Worm (Caenorhabditis elegans) whole organism, late embryonic: ENCODE results near the gene ugt-9.

Source experiments
- C38D4.7 ChIP-seq: fragments of 200-800 bp; sonication (Bioruptor generic); optimal IDR thresholded peaks from 2 replicates; lab custom pipeline; 2018; ENCODE audit warnings: mild to moderate bottlenecking, missing genetic modification characterization, moderate library complexity, missing compliant biosample characterization
- K02D7.2 ChIP-seq: sonication (generic microtip); optimal IDR thresholded peaks from 2 replicates; lab custom pipeline; 2017; ENCODE audit warnings: mild to moderate bottlenecking, missing genetic modification characterization, missing compliant biosample characterization
- K09A11.1 ChIP-seq: sonication (generic microtip); optimal IDR thresholded peaks from 2 replicates; lab custom pipeline; 2017; ENCODE audit warnings: antibody characterized with exemption, mild to moderate bottlenecking, missing genetic modification characterization, missing compliant biosample characterization; ENCODE audit not compliant: insufficient read depth
- Y22D7AL.16 ChIP-seq: sonication (generic microtip); optimal IDR thresholded peaks from 2 replicates; lab custom pipeline; 2016; ENCODE audit warnings: missing genetic modification characterization, missing compliant biosample characterization
- ama-1 ChIP-seq: fragments of 150-350 bp; optimal IDR thresholded peaks from 2 replicates; lab custom pipeline; 2014
- ceh-31 ChIP-seq: sonication (generic microtip); optimal IDR thresholded peaks from 2 replicates; lab custom pipeline; 2016; ENCODE audit warnings: missing genetic modification characterization, missing compliant biosample characterization
- ceh-45 ChIP-seq: fragments of 200-800 bp; sonication (Bioruptor generic); IDR thresholded peaks from 2 replicates; pipeline ENCODE4 v1.3.6; 2022; ENCODE audit warnings: missing genetic modification reagents, missing genetic modification characterization, missing compliant biosample characterization
- ets-4 ChIP-seq: sonication (generic microtip); optimal IDR thresholded peaks from 2 replicates; lab custom pipeline; 2016; ENCODE audit warnings: missing genetic modification characterization, missing compliant biosample characterization
- eyg-1 ChIP-seq: sonication (generic microtip); optimal IDR thresholded peaks from 2 replicates; lab custom pipeline; 2016; ENCODE audit warnings: missing genotype, missing genetic modification characterization, missing compliant biosample characterization
- gmeb-2 ChIP-seq: sonication (generic microtip); optimal IDR thresholded peaks from 2 replicates; lab custom pipeline; 2016; ENCODE audit warnings: missing genetic modification characterization, inconsistent platforms, missing compliant biosample characterization
- hlh-15 ChIP-seq: sonication (generic microtip); optimal IDR thresholded peaks from 2 replicates; lab custom pipeline; 2016; ENCODE audit warnings: missing genetic modification characterization, missing compliant biosample characterization
- madf-2 ChIP-seq: sonication (generic microtip); optimal IDR thresholded peaks from 2 replicates; lab custom pipeline; 2017; ENCODE audit warnings: missing genetic modification characterization, missing compliant biosample characterization
- pag-3 ChIP-seq: sonication (generic microtip); optimal IDR thresholded peaks from 2 replicates; lab custom pipeline; 2016; ENCODE audit warnings: missing compliant biosample characterization, missing genetic modification characterization, borderline replicate concordance
- pax-1 ChIP-seq: fragments of 150-350 bp; optimal IDR thresholded peaks from 2 replicates; lab custom pipeline; 2014; ENCODE audit warnings: missing biosample characterization, missing genetic modification characterization
- pha-2 ChIP-seq: sonication (generic microtip); optimal IDR thresholded peaks from 2 replicates; lab custom pipeline; 2017; ENCODE audit warnings: mild to moderate bottlenecking, missing genetic modification characterization, missing compliant biosample characterization
- pqm-1 ChIP-seq: sonication (generic microtip); optimal IDR thresholded peaks from 2 replicates; lab custom pipeline; 2016; ENCODE audit warnings: missing genetic modification characterization, missing compliant biosample characterization
- ref-2 ChIP-seq: sonication (generic microtip); optimal IDR thresholded peaks from 2 replicates; lab custom pipeline; 2016; ENCODE audit warnings: missing genetic modification characterization, missing compliant biosample characterization
- ttx-3 ChIP-seq: sonication (generic microtip); optimal IDR thresholded peaks from 2 replicates; lab custom pipeline; 2016; ENCODE audit warnings: missing genetic modification reagents, missing genetic modification characterization, missing compliant biosample characterization

Gene ugt-9

ce11 chrV:4944219-4944618 is 48.4 kb downstream of the ugt-9 start, which contains the start of gene str-211:
Gene str-211, minus strand, starts transcription at chrV:4944319.
- TF ChIP-seq madf-2 (no peak), pha-2 (tag; lab: Kevin White, UChicago) (no peak), K09A11.1 (tag; lab: Kevin White, UChicago) (no peak), Y22D7AL.16 (tag; lab: Kevin White, UChicago) (no peak), K02D7.2 (tag; lab: Kevin White, UChicago) (no peak), ama-1 (lab: Kevin White, UChicago) (no peak), hlh-15 (tag; lab: Kevin White, UChicago) (no peak), pqm-1 (tag; lab: Kevin White, UChicago) (no peak), pax-1 (tag; lab: Kevin White, UChicago) (no peak), ceh-31 (tag; lab: Kevin White, UChicago) (no peak), ets-4 (tag; lab: Kevin White, UChicago) (no peak), ref-2 (no peak), ttx-3 (tag; lab: Kevin White, UChicago) (no peak), pag-3 (no peak), ceh-45 (GFP tag; lab: Robert Waterston, UW) (no peak), C38D4.7 (GFP tag; lab: Kevin White, UChicago) (no peak), eyg-1 (tag; lab: Kevin White, UChicago) (no peak), gmeb-2 (no peak)
